Fruit fly (Drosophila melanogaster): ENCODE results near the gene put.

- peak; percentile 17 for TF ChIP-seq ovo (GFP tag; optimal IDR thresholded peaks at IDR 0.05)
- peak; percentile 99 for TF ChIP-seq kay (GFP tag; ENCODE audit: borderline replicate concordance)
- peak; percentile 100 for TF ChIP-seq CG14711 (tag; optimal IDR thresholded peaks at IDR 0.05)
- peak; percentile 94 for TF ChIP-seq Hr96 (GFP tag; optimal IDR thresholded peaks at IDR 0.05)
- TF ChIP-seq cic (GFP tag; optimal IDR thresholded peaks at IDR 0.05): peak; percentile 83
- peak; percentile 92 for TF ChIP-seq bab1 (GFP tag; optimal IDR thresholded peaks at IDR 0.05)
- peak; percentile 87 for TF ChIP-seq Mnt (GFP tag; optimal IDR thresholded peaks at IDR 0.05)
- peak; percentile 82 for TF ChIP-seq pad (GFP tag; optimal IDR thresholded peaks at IDR 0.05)
- TF ChIP-seq CG7045 (GFP tag; optimal IDR thresholded peaks at IDR 0.05): peak; percentile 92
- peak; percentile 95 for TF ChIP-seq toe (GFP tag; optimal IDR thresholded peaks at IDR 0.05)
- peak; percentile 98 for TF ChIP-seq CG12768 (GFP tag; optimal IDR thresholded peaks at IDR 0.05)
- TF ChIP-seq cnc (optimal IDR thresholded peaks at IDR 0.05): no peak
- peak; percentile 96 for TF ChIP-seq CG33017 (tag; optimal IDR thresholded peaks at IDR 0.05)
- peak; percentile 86 for TF ChIP-seq Clk (GFP tag; optimal IDR thresholded peaks at IDR 0.05)
Measured at dm6 chr3R:14654976-14655896, 29.7 kb upstream of the put start.
